Worm (Caenorhabditis elegans): Measurements from ENCODE around the gene mrps-5.

DNA sequence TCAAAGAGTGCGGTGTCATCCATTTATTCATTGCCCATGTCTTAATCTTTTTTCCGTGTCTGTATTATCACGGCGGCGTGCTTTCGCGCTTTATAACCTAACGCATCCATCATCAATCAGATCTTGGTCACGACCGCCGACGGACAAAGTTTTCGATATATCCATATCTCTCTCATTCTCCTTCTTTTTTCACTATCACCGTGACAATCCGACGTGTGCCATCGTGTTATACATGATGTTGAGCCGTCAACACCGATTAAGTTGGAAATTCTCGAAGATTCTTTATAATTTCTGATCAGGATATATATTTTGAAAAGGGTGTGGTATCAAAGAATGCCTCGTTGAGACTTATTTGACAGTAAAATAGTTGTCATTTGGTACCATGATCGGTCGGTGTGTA is 6.4 kb upstream of the mrps-5 start:
- no peak for TF ChIP-seq F55B11.4 (tag; optimal IDR thresholded peaks at IDR 0.05; ENCODE audit: borderline replicate concordance, insufficient read depth)
- TF ChIP-seq hlh-26 (GFP tag; conservative IDR thresholded peaks at IDR 0.05) = no peak
- no peak for TF ChIP-seq Y79H2A.3 (GFP tag; conservative IDR thresholded peaks at IDR 0.05)
- no peak for TF ChIP-seq F49E8.2 (tag; optimal IDR thresholded peaks at IDR 0.05; ENCODE audit: insufficient read depth)
- TF ChIP-seq cebp-1 (GFP tag; IDR thresholded peaks at IDR 0.05) = no peak
- TF ChIP-seq cebp-1 (tag; optimal IDR thresholded peaks at IDR 0.05) = no peak
- no peak for TF ChIP-seq gei-17 (GFP tag; optimal IDR thresholded peaks at IDR 0.05)
- no peak for TF ChIP-seq unc-62 (GFP tag; optimal IDR thresholded peaks at IDR 0.05)
- no peak for TF ChIP-seq F33H1.4 (GFP tag; IDR thresholded peaks at IDR 0.05)
- TF ChIP-seq rec-8 (tag; optimal IDR thresholded peaks at IDR 0.05) = no peak
